Fruit fly (Drosophila melanogaster) whole organism, embryonic: ENCODE data around the gene shv.

ENCODE experiments used
- BtbVII ChIP-seq: fragments of 200-800 bp; sonication (Bioruptor generic); optimal IDR thresholded peaks from 3 replicates; lab custom pipeline; 2017; ENCODE audit warnings: missing biosample characterization, mild to moderate bottlenecking, missing genetic modification characterization
- CG10654 ChIP-seq: fragments of 200-800 bp; sonication (Bioruptor generic); optimal IDR thresholded peaks from 2 replicates; lab custom pipeline; 2016; ENCODE audit warnings: missing biosample characterization, missing genetic modification characterization
- CG11560 ChIP-seq: fragments of 200-800 bp; sonication (Bioruptor generic); IDR thresholded peaks from 3 replicates; pipeline ENCODE4 v1.3.6; 2022; ENCODE audit warnings: missing biosample characterization, missing genetic modification characterization
- CG12391 ChIP-seq: fragments of 200-800 bp; sonication (Bioruptor generic); optimal IDR thresholded peaks from 3 replicates; lab custom pipeline; 2018; ENCODE audit warnings: missing biosample characterization, mild to moderate bottlenecking, missing genetic modification characterization, moderate library complexity
- CG12659 ChIP-seq: fragments of 200-800 bp; sonication (Bioruptor generic); optimal IDR thresholded peaks from 3 replicates; lab custom pipeline; 2017; ENCODE audit warnings: mild to moderate bottlenecking, missing biosample characterization, missing genetic modification reagents, missing genetic modification characterization
- CG12744 ChIP-seq: fragments of 200-800 bp; sonication (Bioruptor generic); optimal IDR thresholded peaks from 2 replicates; lab custom pipeline; 2016; ENCODE audit warnings: missing biosample characterization, missing genetic modification characterization
- CG13775 ChIP-seq: fragments of 200-800 bp; sonication (Bioruptor generic); optimal IDR thresholded peaks from 3 replicates; lab custom pipeline; 2017; ENCODE audit warnings: missing biosample characterization, mild to moderate bottlenecking, missing genetic modification characterization
- CG14014 ChIP-seq: fragments of 200-800 bp; sonication (Bioruptor generic); IDR thresholded peaks from 2 replicates; pipeline ENCODE4 v1.3.6; 2022; ENCODE audit warnings: missing biosample characterization, missing genetic modification characterization
- CG14441 ChIP-seq: fragments of 200-800 bp; sonication (Bioruptor generic); IDR thresholded peaks from 2 replicates; pipeline ENCODE4 v1.3.6; 2022; ENCODE audit warnings: missing biosample characterization, missing genetic modification characterization
- CG15514 ChIP-seq: fragments of 200-800 bp; sonication (Bioruptor generic); optimal IDR thresholded peaks from 3 replicates; lab custom pipeline; 2017; ENCODE audit warnings: missing biosample characterization, missing genetic modification characterization, mild to moderate bottlenecking, moderate library complexity, missing genetic modification reagents
- CG17385 ChIP-seq: fragments of 200-800 bp; sonication (Bioruptor generic); optimal IDR thresholded peaks from 3 replicates; lab custom pipeline; 2018; ENCODE audit warnings: missing biosample characterization, mild to moderate bottlenecking, missing genetic modification characterization
- CG18011 ChIP-seq: fragments of 200-800 bp; sonication (Bioruptor generic); optimal IDR thresholded peaks from 2 replicates; lab custom pipeline; 2017; ENCODE audit warnings: missing biosample characterization, missing genetic modification characterization, mild to moderate bottlenecking, moderate library complexity, missing genotype
- CG30431 ChIP-seq: fragments of 200-800 bp; sonication (Bioruptor generic); optimal IDR thresholded peaks from 2 replicates; lab custom pipeline; 2017; ENCODE audit warnings: missing biosample characterization, missing genetic modification characterization
- CG3407 ChIP-seq: fragments of 200-800 bp; sonication (Bioruptor generic); optimal IDR thresholded peaks from 2 replicates; lab custom pipeline; 2018; ENCODE audit warnings: missing biosample characterization, mild to moderate bottlenecking, missing genetic modification characterization
- CG3838 ChIP-seq: fragments of 200-800 bp; sonication (Bioruptor generic); optimal IDR thresholded peaks from 3 replicates; lab custom pipeline; 2016; ENCODE audit warnings: missing biosample characterization, missing genetic modification characterization
- CG4328 ChIP-seq: fragments of 200-800 bp; sonication (Bioruptor generic); optimal IDR thresholded peaks from 3 replicates; lab custom pipeline; 2017; ENCODE audit warnings: missing biosample characterization, missing genetic modification reagents, missing genetic modification characterization
- CG4360 ChIP-seq: fragments of 200-800 bp; sonication (Bioruptor generic); IDR thresholded peaks from 2 replicates; pipeline ENCODE4 v1.3.6; 2022; ENCODE audit warnings: missing biosample characterization, missing genetic modification characterization
- CG9215 ChIP-seq: fragments of 200-800 bp; sonication (Bioruptor generic); IDR thresholded peaks from 2 replicates; pipeline ENCODE4 v1.3.6; 2022; ENCODE audit warnings: missing biosample characterization, missing genetic modification characterization
- CG9437 ChIP-seq: fragments of 200-800 bp; sonication (Bioruptor generic); optimal IDR thresholded peaks from 2 replicates; lab custom pipeline; 2018; ENCODE audit warnings: missing biosample characterization, mild to moderate bottlenecking, missing genetic modification characterization
- Chrac-16 ChIP-seq: fragments of 200-800 bp; sonication (Bioruptor generic); optimal IDR thresholded peaks from 3 replicates; lab custom pipeline; 2016; ENCODE audit warnings: missing biosample characterization, missing genetic modification characterization
- Dek ChIP-seq: fragments of 200-800 bp; sonication (Bioruptor generic); optimal IDR thresholded peaks from 3 replicates; lab custom pipeline; 2019; ENCODE audit warnings: missing biosample characterization, mild to moderate bottlenecking, missing genetic modification characterization, moderate library complexity
- HLH54F ChIP-seq: fragments of 200-800 bp; sonication (Bioruptor generic); optimal IDR thresholded peaks from 3 replicates; lab custom pipeline; 2016; ENCODE audit warnings: missing biosample characterization, missing genetic modification characterization
- Hmr ChIP-seq: fragments of 200-800 bp; sonication (Bioruptor generic); optimal IDR thresholded peaks from 3 replicates; lab custom pipeline; 2017; ENCODE audit warnings: mild to moderate bottlenecking, missing biosample characterization, missing genetic modification reagents, missing genetic modification characterization
- Lpt ChIP-seq: fragments of >200 bp; optimal IDR thresholded peaks from 2 replicates; lab custom pipeline; 2018; ENCODE audit warnings: missing biosample characterization, missing genetic modification characterization
- MESR4 ChIP-seq: fragments of 200-800 bp; sonication (Bioruptor generic); optimal IDR thresholded peaks from 2 replicates; lab custom pipeline; 2018; ENCODE audit warnings: missing biosample characterization, mild to moderate bottlenecking, missing genetic modification characterization, moderate library complexity
- Med ChIP-seq: fragments of 200-800 bp; sonication (Bioruptor generic); peaks from one replicate; lab custom pipeline; 2016; ENCODE audit warnings: missing biosample characterization, missing genetic modification characterization, mild to moderate bottlenecking, inconsistent platforms, moderate library complexity
- Meics ChIP-seq: fragments of 200-800 bp; sonication (Bioruptor generic); optimal IDR thresholded peaks from 2 replicates; lab custom pipeline; 2017; ENCODE audit warnings: missing biosample characterization, mild to moderate bottlenecking, missing genetic modification characterization
- Scr ChIP-seq: fragments of 200-800 bp; sonication (Bioruptor generic); IDR thresholded peaks from 2 replicates; pipeline ENCODE4 v1.3.6; 2022; ENCODE audit warnings: missing biosample characterization, missing genetic modification characterization; ENCODE audit not compliant: partially characterized antibody
- YL-1 ChIP-seq: fragments of 200-800 bp; sonication (Bioruptor generic); optimal IDR thresholded peaks from 3 replicates; lab custom pipeline; 2017; ENCODE audit warnings: missing biosample characterization, mild to moderate bottlenecking, missing genetic modification characterization
- ase ChIP-seq: fragments of 200-800 bp; sonication (Bioruptor generic); IDR thresholded peaks from 3 replicates; pipeline ENCODE4 v1.3.6; 2022; ENCODE audit warnings: missing biosample characterization, missing genetic modification characterization
- az2 ChIP-seq: fragments of 200-800 bp; sonication (Bioruptor generic); optimal IDR thresholded peaks from 3 replicates; lab custom pipeline; 2016; ENCODE audit warnings: missing biosample characterization, missing genetic modification characterization
- bigmax ChIP-seq: fragments of 200-800 bp; sonication (Bioruptor generic); optimal IDR thresholded peaks from 2 replicates; lab custom pipeline; 2018; ENCODE audit warnings: missing biosample characterization, mild to moderate bottlenecking, missing genetic modification characterization
- bowl ChIP-seq: fragments of 200-800 bp; sonication (Bioruptor generic); IDR thresholded peaks from 2 replicates; pipeline ENCODE4 v1.3.6; 2022; ENCODE audit warnings: missing biosample characterization, missing genetic modification characterization
- btn ChIP-seq: fragments of 200-800 bp; sonication (Bioruptor generic); optimal IDR thresholded peaks from 2 replicates; lab custom pipeline; 2016; ENCODE audit warnings: missing biosample characterization, missing genetic modification characterization
- chinmo ChIP-seq: fragments of 200-800 bp; sonication (Bioruptor generic); IDR thresholded peaks from 4 replicates; pipeline ENCODE4 v1.3.6; 2022; ENCODE audit warnings: missing biosample characterization, missing genetic modification characterization; ENCODE audit not compliant: partially characterized antibody
- da ChIP-seq: fragments of 200-800 bp; sonication (Bioruptor generic); optimal IDR thresholded peaks from 2 replicates; lab custom pipeline; 2016; ENCODE audit warnings: missing biosample characterization, missing genetic modification characterization
- danr ChIP-seq: fragments of 200-800 bp; sonication (Bioruptor generic); IDR thresholded peaks from 2 replicates; pipeline ENCODE4 v1.3.6; 2022; ENCODE audit warnings: missing biosample characterization, missing genetic modification characterization
- emc ChIP-seq: fragments of 200-800 bp; sonication (Bioruptor generic); optimal IDR thresholded peaks from 2 replicates; lab custom pipeline; 2016; ENCODE audit warnings: missing biosample characterization, missing genetic modification characterization
- ems ChIP-seq: fragments of 200-800 bp; sonication (Bioruptor generic); optimal IDR thresholded peaks from 3 replicates; lab custom pipeline; 2016; ENCODE audit warnings: missing biosample characterization, missing genetic modification characterization
- gce ChIP-seq: fragments of 200-800 bp; sonication (Bioruptor generic); IDR thresholded peaks from 3 replicates; pipeline ENCODE4 v1.3.6; 2022; ENCODE audit warnings: missing biosample characterization, missing genetic modification characterization
- gcm ChIP-seq: fragments of 200-800 bp; sonication (Bioruptor generic); optimal IDR thresholded peaks from 2 replicates; lab custom pipeline; 2019; ENCODE audit warnings: missing biosample characterization, mild to moderate bottlenecking, missing genetic modification characterization, moderate library complexity
- gfzf ChIP-seq: fragments of 200-800 bp; sonication (Bioruptor generic); optimal IDR thresholded peaks from 2 replicates; lab custom pipeline; 2016; ENCODE audit warnings: missing biosample characterization, mild to moderate bottlenecking, missing genetic modification characterization, moderate library complexity
- lab ChIP-seq: fragments of 200-800 bp; sonication (Bioruptor generic); optimal IDR thresholded peaks from 3 replicates; lab custom pipeline; 2017; ENCODE audit warnings: missing biosample characterization, missing genetic modification characterization, mild to moderate bottlenecking, moderate library complexity, missing genetic modification reagents
- org-1 ChIP-seq: fragments of 200-800 bp; sonication (Bioruptor generic); optimal IDR thresholded peaks from 2 replicates; lab custom pipeline; 2017; ENCODE audit warnings: missing biosample characterization, missing genetic modification characterization
- pho ChIP-seq: fragments of 200-800 bp; sonication (Bioruptor generic); optimal IDR thresholded peaks from 2 replicates; lab custom pipeline; 2016; ENCODE audit warnings: missing biosample characterization, missing genetic modification characterization
- repo ChIP-seq: fragments of 200-800 bp; sonication (Bioruptor generic); optimal IDR thresholded peaks from 2 replicates; lab custom pipeline; 2016; ENCODE audit warnings: missing biosample characterization, missing genetic modification characterization
- rib ChIP-seq: fragments of 200-800 bp; sonication (Bioruptor generic); IDR thresholded peaks from 2 replicates; pipeline ENCODE4 v1.3.6; 2022; ENCODE audit warnings: missing biosample characterization, missing genetic modification characterization
- tna ChIP-seq: fragments of 200-800 bp; sonication (Bioruptor generic); IDR thresholded peaks from 2 replicates; pipeline ENCODE4 v1.3.6; 2022; ENCODE audit warnings: missing biosample characterization, missing genetic modification characterization; ENCODE audit not compliant: partially characterized antibody
- ttk ChIP-seq: fragments of 200-800 bp; sonication (Bioruptor generic); IDR thresholded peaks from 2 replicates; pipeline ENCODE4 v2.1.2; 2022; ENCODE audit warnings: missing biosample characterization, missing genetic modification characterization
- zf30C ChIP-seq: fragments of 200-800 bp; sonication (Bioruptor generic); optimal IDR thresholded peaks from 3 replicates; lab custom pipeline; 2018; ENCODE audit warnings: missing biosample characterization, mild to moderate bottlenecking, missing genetic modification characterization

The shv gene

dm6 chr2L:468745-469358, 15.9 kb downstream of the shv start (continued):
- no peak for TF ChIP-seq gfzf
- TF ChIP-seq repo (GFP tag; lab: Kevin White, UChicago): peak; percentile 51
- no peak for TF ChIP-seq CG4328 (GFP tag; lab: Kevin White, UChicago)
- peak; percentile 50; the same call in 1 of the 2 replicates for TF ChIP-seq danr (GFP tag; lab: Robert Waterston, UW)
- TF ChIP-seq CG12659 (GFP tag; lab: Kevin White, UChicago): peak; percentile 75
- no peak for TF ChIP-seq CG3838
- TF ChIP-seq CG18011 (GFP tag; lab: Kevin White, UChicago): peak; percentile 18
- peak; percentile 67 for TF ChIP-seq ems (GFP tag; lab: Kevin White, UChicago)
- TF ChIP-seq pho (GFP tag; lab: Kevin White, UChicago): peak; percentile 73
- no peak for TF ChIP-seq bigmax (GFP tag; lab: Kevin White, UChicago)
- peak; percentile 41 for TF ChIP-seq btn (GFP tag; lab: Kevin White, UChicago)
- peak; percentile 87 for TF ChIP-seq lab (GFP tag; lab: Kevin White, UChicago)
- peak; percentile 36 for TF ChIP-seq BtbVII (GFP tag; lab: Kevin White, UChicago)
- peak; percentile 65 for TF ChIP-seq Dek (tag; lab: Kevin White, UChicago)
- TF ChIP-seq tna: no peak
- peak; percentile 74 for TF ChIP-seq CG14441 (GFP tag; lab: Robert Waterston, UW)
- TF ChIP-seq bowl (GFP tag; lab: Robert Waterston, UW): peak; percentile 40; the same call in 1 of the 2 replicates
- peak; percentile 69 for TF ChIP-seq CG14014
- TF ChIP-seq Meics: peak; percentile 72
- peak; percentile 68 for TF ChIP-seq CG17385
- TF ChIP-seq YL-1: no peak
- TF ChIP-seq CG15514: peak; percentile 69
- TF ChIP-seq CG3407 (GFP tag; lab: Kevin White, UChicago): peak; percentile 67
- peak; percentile 78 for TF ChIP-seq ttk (GFP tag; lab: Robert Waterston, UW)
- peak; percentile 82 for TF ChIP-seq ase
- peak; percentile 77 for TF ChIP-seq Hmr (GFP tag; lab: Kevin White, UChicago)
- TF ChIP-seq CG12744 (GFP tag; lab: Kevin White, UChicago): peak; percentile 33
- peak; percentile 71 for TF ChIP-seq az2 (GFP tag; lab: Kevin White, UChicago)
- peak; percentile 49 for TF ChIP-seq CG30431 (GFP tag; lab: Kevin White, UChicago)
- peak; percentile 38 for TF ChIP-seq emc (GFP tag; lab: Kevin White, UChicago)
- peak; percentile 80 for TF ChIP-seq org-1 (GFP tag; lab: Kevin White, UChicago)
- peak; percentile 34; the same call in 1 of the 2 replicates for TF ChIP-seq CG9215 (GFP tag; lab: Robert Waterston, UW)
- TF ChIP-seq zf30C (GFP tag; lab: Kevin White, UChicago): peak; percentile 10
- 0 out of 3 replicates have a peak, but pooled peaks have one; percentile 43 for TF ChIP-seq CG11560 (tag; lab: Robert Waterston, UW)
- peak; percentile 67 for TF ChIP-seq gcm (GFP tag; lab: Kevin White, UChicago)
- TF ChIP-seq CG4360 (GFP tag; lab: Robert Waterston, UW): 0 out of 2 replicates have a peak, but pooled peaks have one; percentile 23
- peak; percentile 62 for TF ChIP-seq CG10654 (GFP tag; lab: Kevin White, UChicago)
- TF ChIP-seq Lpt (GFP tag; lab: Kevin White, UChicago): no peak
- TF ChIP-seq HLH54F: peak; percentile 78
- TF ChIP-seq Chrac-16 (GFP tag; lab: Kevin White, UChicago): peak; percentile 62
- no peak for TF ChIP-seq MESR4 (GFP tag; lab: Kevin White, UChicago)
- peak; percentile 77 for TF ChIP-seq CG12391 (tag; lab: Kevin White, UChicago)
- TF ChIP-seq Scr (GFP tag; lab: Robert Waterston, UW): no peak
- no peak for TF ChIP-seq rib (GFP tag; lab: Robert Waterston, UW)
- no peak for TF ChIP-seq gce (GFP tag; lab: Robert Waterston, UW)
- TF ChIP-seq chinmo (GFP tag; lab: Robert Waterston, UW): 0 out of 4 replicates have a peak, but pooled peaks have one; percentile 63
- TF ChIP-seq CG13775: peak; percentile 58
- peak; percentile 94 for TF ChIP-seq Med (GFP tag; lab: Kevin White, UChicago)
- TF ChIP-seq da (GFP tag; lab: Kevin White, UChicago): no peak
- peak; percentile 58 for TF ChIP-seq CG9437 (GFP tag; lab: Kevin White, UChicago)
